Worm (Caenorhabditis elegans): ENCODE results near the gene K09E3.2.

The K09E3.2 gene

DNA sequence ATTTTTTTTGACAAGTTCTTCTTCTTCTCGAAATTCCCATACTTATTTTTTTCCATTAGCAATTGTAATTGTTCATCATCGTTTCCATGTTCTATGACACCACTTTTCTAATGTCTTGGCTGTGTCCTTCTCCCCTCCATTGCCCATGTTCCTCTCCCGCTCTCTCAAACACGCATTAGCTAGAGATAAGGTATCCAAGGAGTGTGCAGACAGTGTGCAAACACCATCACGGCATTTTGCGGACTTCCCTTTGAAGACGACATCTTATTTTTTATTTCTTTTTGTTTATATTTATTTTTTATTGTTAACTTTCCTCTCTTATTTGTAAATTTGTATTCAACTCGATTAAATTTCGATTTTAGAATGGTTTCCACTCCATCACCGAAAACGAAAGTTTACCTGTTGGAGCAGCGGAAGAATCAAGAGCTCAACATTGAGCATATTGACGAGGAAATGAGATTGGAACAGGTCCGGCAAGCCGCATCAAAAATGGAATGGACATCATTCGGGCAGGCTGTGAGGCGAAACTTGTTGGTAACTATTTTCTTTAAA, 33.8 kb downstream of the K09E3.2 start, which contains the start of gene mdt-1.2 (continued):
- TF ChIP-seq ceh-58 (GFP tag; IDR thresholded peaks at IDR 0.05) (no peak), ama-1 (optimal IDR thresholded peaks at IDR 0.05) (no peak), ama-1 (GFP tag; optimal IDR thresholded peaks at IDR 0.05) (no peak), hlh-12 (tag; optimal IDR thresholded peaks at IDR 0.05) (no peak), F10E7.11 (tag; optimal IDR thresholded peaks at IDR 0.05) (no peak), atf-7 (tag; optimal IDR thresholded peaks at IDR 0.05) (no peak), Y53G8AR.9 (GFP tag; conservative IDR thresholded peaks at IDR 0.05) (no peak), Y67H2A.10 (GFP tag; conservative IDR thresholded peaks at IDR 0.05) (no peak), pbrm-1 (GFP tag; IDR thresholded peaks at IDR 0.05) (peak; percentile 19; the same call in 1 of the 2 replicates), ztf-26 (tag; optimal IDR thresholded peaks at IDR 0.05) (no peak), hmg-1.2 (GFP tag; IDR thresholded peaks at IDR 0.05) (peak; percentile 91), dox-1 (GFP tag; IDR thresholded peaks at IDR 0.05) (0 out of 2 replicates have a peak, but pooled peaks have one; percentile 35), gei-17 (GFP tag; optimal IDR thresholded peaks at IDR 0.05) (peak; percentile 11), ets-4 (GFP tag; optimal IDR thresholded peaks at IDR 0.05) (no peak), pha-4 (tag; optimal IDR thresholded peaks at IDR 0.05) (no peak), ceh-27 (GFP tag; optimal IDR thresholded peaks at IDR 0.05) (peak; percentile 61), mcd-1 (GFP tag; IDR thresholded peaks at IDR 0.05) (no peak), bed-2 (GFP tag; IDR thresholded peaks at IDR 0.05) (no peak), nfyb-1 (GFP tag; IDR thresholded peaks at IDR 0.05) (peak; percentile 42; the same call in 1 of the 2 replicates), F37B4.10 (GFP tag; IDR thresholded peaks at IDR 0.05) (no peak), ztf-18 (tag; optimal IDR thresholded peaks at IDR 0.05) (no peak), snpc-1.3 (tag; optimal IDR thresholded peaks at IDR 0.05; ENCODE audit: insufficient read depth) (no peak), let-607 (tag; optimal IDR thresholded peaks at IDR 0.05) (peak in 1 of 2 experiments; percentile 45), egl-44 (GFP tag; IDR thresholded peaks at IDR 0.05) (no peak), ztf-22 (GFP tag; optimal IDR thresholded peaks at IDR 0.05) (no peak), let-526 (GFP tag; IDR thresholded peaks at IDR 0.05) (no peak), nhr-80 (tag; optimal IDR thresholded peaks at IDR 0.05) (no peak), snpc-4 (GFP tag; optimal IDR thresholded peaks at IDR 0.05) (peak; percentile 30), snpc-4 (tag; optimal IDR thresholded peaks at IDR 0.05) (peak in 1 of 4 experiments; percentile 17), B0035.1 (tag; optimal IDR thresholded peaks at IDR 0.05) (no peak), D2030.7 (GFP tag; IDR thresholded peaks at IDR 0.05) (no peak), ekl-4 (GFP tag; IDR thresholded peaks at IDR 0.05) (0 out of 2 replicates have a peak, but pooled peaks have one; percentile 25), zim-3 (tag; optimal IDR thresholded peaks at IDR 0.05) (no peak), lin-26 (GFP tag; IDR thresholded peaks at IDR 0.05) (0 out of 2 replicates have a peak, but pooled peaks have one; percentile 27), dpff-1 (tag; optimal IDR thresholded peaks at IDR 0.05) (no peak), B0261.1 (tag; optimal IDR thresholded peaks at IDR 0.05) (no peak), rcor-1 (GFP tag; IDR thresholded peaks at IDR 0.05) (0 out of 2 replicates have a peak, but pooled peaks have one; percentile 37)

ce11 chrX:17157089-17157488, 39.6 kb downstream of the K09E3.2 start:
- TF ChIP-seq Y79H2A.3 (GFP tag; conservative IDR thresholded peaks at IDR 0.05), result no peak
- no peak for TF ChIP-seq nhr-80 (tag; optimal IDR thresholded peaks at IDR 0.05)
- no peak for TF ChIP-seq K11D2.4 (GFP tag; IDR thresholded peaks at IDR 0.05)
- TF ChIP-seq rcor-1 (GFP tag; IDR thresholded peaks at IDR 0.05), result no peak
- TF ChIP-seq sptf-2 (GFP tag; optimal IDR thresholded peaks at IDR 0.05), result no peak
- no peak for TF ChIP-seq B0336.3 (GFP tag; IDR thresholded peaks at IDR 0.05)

Measured in whole organism, young adult.